Worm (Caenorhabditis elegans): ENCODE results near the gene sprr-3.

ce11 chrIV:2552276-2552675 lies 10.2 kb downstream of the sprr-3 start:
- TF ChIP-seq chd-7 (tag; optimal IDR thresholded peaks at IDR 0.05) (no peak), madf-8 (GFP tag; conservative IDR thresholded peaks at IDR 0.05) (no peak)
